Fruit fly (Drosophila melanogaster): ENCODE results near the gene CG42238.

The CG42238 gene

DNA sequence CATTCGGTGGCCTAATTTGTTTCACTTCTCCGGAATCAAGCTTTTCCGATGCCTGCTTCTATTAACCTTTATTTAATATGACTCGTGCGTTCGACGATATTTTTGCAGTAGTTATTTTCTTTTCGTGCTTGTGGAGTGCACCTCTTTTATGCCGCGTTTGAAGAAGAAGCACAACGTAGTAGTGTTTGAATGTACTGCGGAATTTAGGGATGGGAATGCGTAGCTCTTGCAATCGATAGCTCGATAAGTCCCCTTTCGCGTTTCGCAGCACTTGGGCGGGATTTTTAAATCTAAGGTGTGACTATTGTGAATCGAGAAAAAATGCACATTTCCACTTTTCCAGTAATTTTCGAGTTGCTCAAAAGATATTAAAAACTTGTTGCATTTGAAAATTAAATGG is 133.2 kb downstream of the CG42238 start, which contains the start of the genes CG43739 and sky:
CG43739 (minus strand) TSS at position 199 of the 400 bp plus-strand sequence.
sky (minus strand) TSS at position 199 of the 400 bp plus-strand sequence.
- peak; percentile 3 for TF ChIP-seq ey (GFP tag; optimal IDR thresholded peaks at IDR 0.05)
- TF ChIP-seq foxo (GFP tag; optimal IDR thresholded peaks at IDR 0.05): peak in 1 of 2 experiments; percentile 32
- TF ChIP-seq Myc (optimal IDR thresholded peaks at IDR 0.05): peak; percentile 18
- peak; percentile 40 for TF ChIP-seq h (GFP tag; optimal IDR thresholded peaks at IDR 0.05)
- no peak for TF ChIP-seq brk (GFP tag; optimal IDR thresholded peaks at IDR 0.05)
- peak; percentile 4 for TF ChIP-seq br (GFP tag; optimal IDR thresholded peaks at IDR 0.05)
- peak; percentile 74 for TF ChIP-seq Hr83 (GFP tag; optimal IDR thresholded peaks at IDR 0.05; ENCODE audit: poor library complexity, severe bottlenecking)
- TF ChIP-seq lola (GFP tag; optimal IDR thresholded peaks at IDR 0.05): no peak
- TF ChIP-seq Hnf4 (GFP tag; optimal IDR thresholded peaks at IDR 0.05): peak; percentile 59

dm6 chr2L:20918056-20918674 is 133.8 kb downstream of the CG42238 start:
- TF ChIP-seq rgr (GFP tag; optimal IDR thresholded peaks at IDR 0.05) (peak; percentile 77), CrebA (GFP tag; optimal IDR thresholded peaks at IDR 0.05; ENCODE audit: borderline replicate concordance) (no peak), foxo (GFP tag; optimal IDR thresholded peaks at IDR 0.05) (peak in 1 of 2 experiments; percentile 82), Vsx2 (GFP tag; optimal IDR thresholded peaks at IDR 0.05; ENCODE audit: partially characterized antibody) (no peak), jim (GFP tag; optimal IDR thresholded peaks at IDR 0.05) (no peak), Myc (optimal IDR thresholded peaks at IDR 0.05) (no peak), Hr83 (GFP tag; optimal IDR thresholded peaks at IDR 0.05; ENCODE audit: poor library complexity, severe bottlenecking) (peak; percentile 35), h (GFP tag; optimal IDR thresholded peaks at IDR 0.05) (peak; percentile 81), Hr78 (GFP tag; optimal IDR thresholded peaks at IDR 0.05) (no peak), N (GFP tag; optimal IDR thresholded peaks at IDR 0.05) (no peak), Hnf4 (GFP tag; optimal IDR thresholded peaks at IDR 0.05) (peak; percentile 73), dsf (GFP tag; optimal IDR thresholded peaks at IDR 0.05; ENCODE audit: borderline replicate concordance) (no peak), br (GFP tag; optimal IDR thresholded peaks at IDR 0.05) (peak; percentile 67), tai (GFP tag; optimal IDR thresholded peaks at IDR 0.05) (peak; percentile 54), dl (GFP tag; optimal IDR thresholded peaks at IDR 0.05; ENCODE audit: insufficient read depth in 1 of 2, partially characterized antibody in 2 of 2) (no peak), Rel (GFP tag; optimal IDR thresholded peaks at IDR 0.05) (peak; percentile 21), Rel (tag; optimal IDR thresholded peaks at IDR 0.05) (peak; percentile 70), CG32264 (GFP tag; optimal IDR thresholded peaks at IDR 0.05) (peak; percentile 42), woc (GFP tag; optimal IDR thresholded peaks at IDR 0.05) (no peak), Abd-B (GFP tag; optimal IDR thresholded peaks at IDR 0.05) (no peak), CG9705 (GFP tag; optimal IDR thresholded peaks at IDR 0.05) (no peak), psq (GFP tag; optimal IDR thresholded peaks at IDR 0.05) (peak; percentile 46), ey (GFP tag; optimal IDR thresholded peaks at IDR 0.05) (peak; percentile 71), fru (GFP tag; optimal IDR thresholded peaks at IDR 0.05) (peak; percentile 80), HLH106 (tag; optimal IDR thresholded peaks at IDR 0.05) (peak; percentile 16), Dif (GFP tag; optimal IDR thresholded peaks at IDR 0.05; ENCODE audit: partially characterized antibody) (no peak), Dfd (GFP tag; optimal IDR thresholded peaks at IDR 0.05) (peak; percentile 20), usp (GFP tag; optimal IDR thresholded peaks at IDR 0.05) (no peak), sv (GFP tag; optimal IDR thresholded peaks at IDR 0.05) (peak; percentile 81), OdsH (GFP tag; optimal IDR thresholded peaks at IDR 0.05) (peak; percentile 66), brk (GFP tag; optimal IDR thresholded peaks at IDR 0.05) (peak; percentile 41), GATAd (GFP tag; optimal IDR thresholded peaks at IDR 0.05) (no peak), pan (optimal IDR thresholded peaks at IDR 0.05) (no peak), Jra (GFP tag; optimal IDR thresholded peaks at IDR 0.05) (no peak), Mio (GFP tag; optimal IDR thresholded peaks at IDR 0.05) (no peak), Sp1 (GFP tag; optimal IDR thresholded peaks at IDR 0.05) (peak; percentile 72), sage (GFP tag; optimal IDR thresholded peaks at IDR 0.05) (peak; percentile 79)
